Worm (Caenorhabditis elegans): ENCODE measurements around the gene oat-1.

DNA sequence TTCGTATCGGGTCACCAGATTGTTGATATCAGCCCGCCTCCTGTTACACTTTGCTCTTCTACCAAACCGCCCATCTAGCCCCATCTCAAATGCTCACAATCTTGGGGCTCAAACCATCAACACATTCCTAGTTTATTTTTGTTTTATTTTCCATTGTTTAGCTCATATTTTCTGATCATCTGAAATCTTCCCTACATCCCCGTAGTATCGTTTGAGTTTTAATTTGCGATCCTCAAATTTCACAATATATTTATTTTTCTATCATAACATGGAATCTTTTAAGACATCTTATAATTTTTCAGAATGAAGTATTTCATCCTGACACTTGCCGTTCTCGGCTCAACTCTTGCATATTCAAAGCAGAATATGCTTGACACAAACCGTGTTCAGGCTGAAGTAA is 4.5 kb upstream of the oat-1 start, which contains the start of gene spp-10:
- TF ChIP-seq ama-1 (optimal IDR thresholded peaks at IDR 0.05) (no peak), C34F6.9 (tag; optimal IDR thresholded peaks at IDR 0.05) (no peak), nhr-11 (tag; optimal IDR thresholded peaks at IDR 0.05) (no peak), snpc-4 (tag; optimal IDR thresholded peaks at IDR 0.05) (no peak), unc-62 (GFP tag; optimal IDR thresholded peaks at IDR 0.05) (no peak), aly-2 (tag; optimal IDR thresholded peaks at IDR 0.05) (no peak), crh-2 (tag; optimal IDR thresholded peaks at IDR 0.05) (no peak), elt-3 (tag; optimal IDR thresholded peaks at IDR 0.05) (no peak), sem-4 (tag; optimal IDR thresholded peaks at IDR 0.05) (no peak), nhr-6 (tag; optimal IDR thresholded peaks at IDR 0.05) (no peak), dmd-4 (tag; optimal IDR thresholded peaks at IDR 0.05) (no peak), nhr-237 (tag; optimal IDR thresholded peaks at IDR 0.05) (no peak)
